Fruit fly (Drosophila melanogaster): ENCODE data around the gene CG14949.

The CG14949 gene

DNA sequence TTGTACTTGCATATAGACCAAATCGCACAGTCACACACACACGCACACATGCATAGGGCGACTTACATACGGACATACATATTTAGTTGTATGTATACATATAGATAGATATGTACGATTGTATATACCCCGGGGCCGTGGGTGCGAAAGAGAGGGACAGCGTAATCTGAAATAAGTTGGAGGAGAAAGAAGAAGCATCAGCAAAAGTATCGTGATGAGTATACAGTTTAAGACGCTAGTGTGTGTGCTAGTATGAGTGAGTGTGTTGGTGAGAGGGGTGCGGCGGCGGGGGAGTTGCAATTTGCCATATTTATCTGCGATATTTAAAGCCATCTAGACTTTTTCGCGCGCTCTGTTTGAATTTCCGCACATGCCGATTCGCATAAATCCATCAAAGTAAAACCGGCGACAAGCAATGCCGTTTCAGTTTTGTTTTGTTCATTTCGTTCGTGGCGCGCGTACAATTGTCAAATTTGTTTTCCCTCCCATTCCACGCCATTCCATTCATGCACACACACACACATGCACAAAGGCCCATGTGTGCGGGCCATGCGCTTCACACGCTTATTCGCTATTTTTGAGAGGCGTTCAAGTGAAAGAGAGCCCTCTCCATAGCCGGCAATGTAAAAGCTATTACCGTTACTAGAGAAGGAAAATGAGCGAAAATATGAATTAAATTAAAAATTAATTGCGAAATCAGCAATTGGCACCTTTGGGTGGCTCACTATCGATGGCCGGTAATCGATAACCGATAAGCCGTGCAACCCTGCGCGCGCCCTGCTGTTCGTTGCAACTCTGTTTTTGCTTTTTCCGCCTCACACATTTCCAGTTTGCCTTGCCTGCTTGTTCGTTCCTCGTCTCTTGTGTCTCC lies 8.1 kb downstream of the CG14949 start (continued):
- TF ChIP-seq Dif (GFP tag; optimal IDR thresholded peaks at IDR 0.05; ENCODE audit: partially characterized antibody) (peak; percentile 72), OdsH (GFP tag; optimal IDR thresholded peaks at IDR 0.05) (peak; percentile 75), Mio (GFP tag; optimal IDR thresholded peaks at IDR 0.05) (peak; percentile 16), Dfd (GFP tag; optimal IDR thresholded peaks at IDR 0.05) (no peak), sv (GFP tag; optimal IDR thresholded peaks at IDR 0.05) (peak; percentile 75), CrebA (GFP tag; optimal IDR thresholded peaks at IDR 0.05; ENCODE audit: borderline replicate concordance) (no peak), GATAd (GFP tag; optimal IDR thresholded peaks at IDR 0.05) (no peak), HLH106 (tag; optimal IDR thresholded peaks at IDR 0.05) (peak; percentile 72), foxo (GFP tag; optimal IDR thresholded peaks at IDR 0.05) (peak; percentile 66 to 74), br (GFP tag; optimal IDR thresholded peaks at IDR 0.05) (peak; percentile 89), ey (GFP tag; optimal IDR thresholded peaks at IDR 0.05) (peak; percentile 64), CG32264 (GFP tag; optimal IDR thresholded peaks at IDR 0.05) (peak; percentile 45)

DNA sequence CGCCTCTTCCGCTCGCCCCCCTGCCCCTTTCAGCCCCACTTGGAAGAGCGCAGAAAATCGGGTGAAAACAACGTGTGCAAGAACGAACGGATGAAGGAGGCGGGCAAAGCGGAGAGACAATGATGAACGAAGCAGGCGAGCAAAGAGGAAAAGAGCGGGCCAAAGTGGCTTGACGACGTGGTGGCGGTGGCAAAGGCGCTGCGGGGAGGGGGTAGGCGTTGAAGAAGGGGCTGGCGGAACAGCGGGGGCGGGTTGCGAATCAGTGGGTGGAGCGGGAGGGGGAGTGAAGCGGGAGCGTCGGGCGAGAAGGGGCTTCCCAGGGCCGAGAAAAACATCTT lies 10.5 kb downstream of the CG14949 start:
- TF ChIP-seq dl (GFP tag; optimal IDR thresholded peaks at IDR 0.05; ENCODE audit: insufficient read depth in 1 of 2, partially characterized antibody in 2 of 2) (peak in 1 of 2 experiments; percentile 19), Rel (GFP tag; optimal IDR thresholded peaks at IDR 0.05) (no peak), Rel (tag; optimal IDR thresholded peaks at IDR 0.05) (peak; percentile 99), h (GFP tag; optimal IDR thresholded peaks at IDR 0.05) (peak; percentile 27), GATAd (GFP tag; optimal IDR thresholded peaks at IDR 0.05) (no peak), jim (GFP tag; optimal IDR thresholded peaks at IDR 0.05) (no peak), psq (GFP tag; optimal IDR thresholded peaks at IDR 0.05) (peak; percentile 100)

DNA sequence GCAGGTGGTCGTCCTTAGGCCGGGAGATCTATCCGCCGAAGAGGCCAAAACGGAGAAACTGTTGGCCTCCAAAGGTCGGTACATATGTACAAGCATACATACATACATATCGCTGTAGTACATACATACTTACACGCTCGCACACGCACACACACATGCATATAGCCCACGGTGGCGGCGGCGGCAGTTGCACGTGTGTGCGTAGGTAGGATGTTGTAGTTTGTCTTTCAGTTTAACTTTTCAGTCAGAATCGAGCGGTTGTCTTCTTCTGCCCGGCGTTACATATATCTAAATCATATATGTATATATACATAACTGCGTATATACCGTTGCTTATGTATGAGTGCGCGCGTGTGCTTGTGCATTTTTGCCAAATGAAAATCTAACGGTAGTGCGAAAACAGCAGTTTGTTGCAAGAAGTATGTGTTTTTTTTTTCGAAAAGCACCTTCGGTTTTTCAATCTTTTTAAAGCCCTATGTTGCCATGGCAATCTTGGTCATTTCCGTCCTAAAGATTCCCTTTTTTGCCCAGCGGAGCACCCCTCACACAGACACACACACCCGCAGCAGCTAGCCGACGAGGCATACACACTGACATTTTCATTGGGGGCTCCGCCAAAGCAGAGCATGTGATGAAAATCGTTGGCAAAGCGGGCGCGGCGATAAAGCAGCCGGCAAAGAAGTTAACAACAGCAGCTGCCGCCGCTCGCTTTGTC lies 11.0 kb downstream of the CG14949 start:
- TF ChIP-seq Jra (GFP tag; optimal IDR thresholded peaks at IDR 0.05) (no peak), jim (GFP tag; optimal IDR thresholded peaks at IDR 0.05) (no peak), N (GFP tag; optimal IDR thresholded peaks at IDR 0.05) (no peak), Rel (GFP tag; optimal IDR thresholded peaks at IDR 0.05) (no peak), Rel (tag; optimal IDR thresholded peaks at IDR 0.05) (no peak), Hr83 (GFP tag; optimal IDR thresholded peaks at IDR 0.05; ENCODE audit: poor library complexity, severe bottlenecking) (no peak), foxo (GFP tag; optimal IDR thresholded peaks at IDR 0.05) (no peak), tai (GFP tag; optimal IDR thresholded peaks at IDR 0.05) (no peak), Hnf4 (GFP tag; optimal IDR thresholded peaks at IDR 0.05) (no peak), dl (GFP tag; optimal IDR thresholded peaks at IDR 0.05; ENCODE audit: insufficient read depth in 1 of 2, partially characterized antibody in 2 of 2) (no peak), lola (GFP tag; optimal IDR thresholded peaks at IDR 0.05) (no peak)

dm6 chr3L:2631406-2631805 lies 11.8 kb downstream of the CG14949 start, which contains the start of the genes CG42245 and MEP-1:
TSS of gene CG42245 (plus strand) at chr3L:2631715.
TSS of gene MEP-1 (plus strand) at chr3L:2631715.
- TF ChIP-seq dmrt93B (GFP tag; optimal IDR thresholded peaks at IDR 0.05) (peak; percentile 15), Dif (GFP tag; optimal IDR thresholded peaks at IDR 0.05; ENCODE audit: partially characterized antibody) (no peak), Myc (optimal IDR thresholded peaks at IDR 0.05) (no peak), lola (GFP tag; optimal IDR thresholded peaks at IDR 0.05) (no peak), GATAd (GFP tag; optimal IDR thresholded peaks at IDR 0.05) (peak; percentile 86), N (GFP tag; optimal IDR thresholded peaks at IDR 0.05) (no peak), usp (GFP tag; optimal IDR thresholded peaks at IDR 0.05) (no peak), Dfd (GFP tag; optimal IDR thresholded peaks at IDR 0.05) (no peak), Abd-B (GFP tag; optimal IDR thresholded peaks at IDR 0.05) (no peak), tai (GFP tag; optimal IDR thresholded peaks at IDR 0.05) (peak; percentile 80), HLH106 (tag; optimal IDR thresholded peaks at IDR 0.05) (peak; percentile 35), psq (GFP tag; optimal IDR thresholded peaks at IDR 0.05) (peak; percentile 1), OdsH (GFP tag; optimal IDR thresholded peaks at IDR 0.05) (peak; percentile 38), CrebA (GFP tag; optimal IDR thresholded peaks at IDR 0.05; ENCODE audit: borderline replicate concordance) (no peak), br (GFP tag; optimal IDR thresholded peaks at IDR 0.05) (peak; percentile 73), Hnf4 (GFP tag; optimal IDR thresholded peaks at IDR 0.05) (peak; percentile 80), fru (GFP tag; optimal IDR thresholded peaks at IDR 0.05) (peak; percentile 66), pan (optimal IDR thresholded peaks at IDR 0.05) (no peak), Hr83 (GFP tag; optimal IDR thresholded peaks at IDR 0.05; ENCODE audit: poor library complexity, severe bottlenecking) (peak; percentile 64), Sp1 (GFP tag; optimal IDR thresholded peaks at IDR 0.05) (peak; percentile 24), Rel (GFP tag; optimal IDR thresholded peaks at IDR 0.05) (no peak), Rel (tag; optimal IDR thresholded peaks at IDR 0.05) (peak; percentile 50), sv (GFP tag; optimal IDR thresholded peaks at IDR 0.05) (peak; percentile 28), rgr (GFP tag; optimal IDR thresholded peaks at IDR 0.05) (peak; percentile 77), ey (GFP tag; optimal IDR thresholded peaks at IDR 0.05) (peak; percentile 62), Vsx2 (GFP tag; optimal IDR thresholded peaks at IDR 0.05; ENCODE audit: partially characterized antibody) (no peak), jim (GFP tag; optimal IDR thresholded peaks at IDR 0.05) (no peak), Mio (GFP tag; optimal IDR thresholded peaks at IDR 0.05) (peak; percentile 18), CG32264 (GFP tag; optimal IDR thresholded peaks at IDR 0.05) (peak; percentile 48), dl (GFP tag; optimal IDR thresholded peaks at IDR 0.05; ENCODE audit: insufficient read depth in 1 of 2, partially characterized antibody in 2 of 2) (no peak), sage (GFP tag; optimal IDR thresholded peaks at IDR 0.05) (peak; percentile 53), CG9705 (GFP tag; optimal IDR thresholded peaks at IDR 0.05) (peak; percentile 16), Hr78 (GFP tag; optimal IDR thresholded peaks at IDR 0.05) (no peak), dsf (GFP tag; optimal IDR thresholded peaks at IDR 0.05; ENCODE audit: borderline replicate concordance) (peak; percentile 71), h (GFP tag; optimal IDR thresholded peaks at IDR 0.05) (peak; percentile 74)
